Worm (Caenorhabditis elegans) whole organism, early embryonic: ENCODE data around the gene F14F3.4.

Experiments
- B0310.2 ChIP-seq: sonication (generic microtip); optimal IDR thresholded peaks from 2 replicates; lab custom pipeline; 2016; ENCODE audit warnings: mild to moderate bottlenecking, missing genetic modification characterization, missing compliant biosample characterization
- F13C5.2 ChIP-seq: sonication (generic microtip); optimal IDR thresholded peaks from 2 replicates; lab custom pipeline; 2017; ENCODE audit warnings: mild to moderate bottlenecking, missing genetic modification characterization, inconsistent platforms, missing compliant biosample characterization
- aly-1 ChIP-seq: sonication (generic microtip); optimal IDR thresholded peaks from 2 replicates; lab custom pipeline; 2016; ENCODE audit warnings: missing genetic modification characterization, missing compliant biosample characterization
- ama-1 ChIP-seq: fragments of 150-350 bp; optimal IDR thresholded peaks from 2 replicates; lab custom pipeline; 2014
- ceh-13 ChIP-seq: fragments of 200-800 bp; sonication (Bioruptor generic); optimal IDR thresholded peaks from 2 replicates; lab custom pipeline; 2018; ENCODE audit warnings: mild to moderate bottlenecking, missing genetic modification characterization, missing compliant biosample characterization
- ceh-36 ChIP-seq: sonication (generic microtip); optimal IDR thresholded peaks from 2 replicates; lab custom pipeline; 2016; ENCODE audit warnings: missing genetic modification characterization, inconsistent platforms, missing compliant biosample characterization
- ets-7 ChIP-seq: sonication (generic microtip); optimal IDR thresholded peaks from 2 replicates; lab custom pipeline; 2016; ENCODE audit warnings: missing genotype, missing genetic modification characterization, missing compliant biosample characterization
- flt-1 ChIP-seq: fragments of 200-800 bp; sonication (Bioruptor generic); IDR thresholded peaks from 2 replicates; pipeline ENCODE4 v1.3.6; 2022; ENCODE audit warnings: missing genetic modification characterization, missing compliant biosample characterization
- hmbx-1 ChIP-seq: sonication (generic microtip); optimal IDR thresholded peaks from 2 replicates; lab custom pipeline; 2016; ENCODE audit warnings: mild to moderate bottlenecking, missing genetic modification characterization, missing compliant biosample characterization
- hmg-4 ChIP-seq: fragments of 200-800 bp; sonication (Bioruptor generic); optimal IDR thresholded peaks from 2 replicates; lab custom pipeline; 2018; ENCODE audit warnings: mild to moderate bottlenecking, missing genetic modification characterization, missing compliant biosample characterization
- hnd-1 ChIP-seq: sonication (generic microtip); optimal IDR thresholded peaks from 2 replicates; lab custom pipeline; 2016; ENCODE audit warnings: missing genetic modification characterization, missing compliant biosample characterization
- pes-1 ChIP-seq: fragments of 200-800 bp; sonication (Bioruptor generic); IDR thresholded peaks from 2 replicates; pipeline ENCODE4 v1.3.6; 2022; ENCODE audit warnings: missing genetic modification reagents, missing genetic modification characterization, missing compliant biosample characterization
- scrt-1 ChIP-seq: fragments of 200-800 bp; sonication (Bioruptor generic); IDR thresholded peaks from 2 replicates; pipeline ENCODE4 v1.3.6; 2022; ENCODE audit warnings: missing genetic modification characterization, missing compliant biosample characterization
- sea-1 ChIP-seq: fragments of 200-800 bp; sonication (Bioruptor generic); conservative IDR thresholded peaks from 2 replicates; pipeline ENCODE4 v1.3.6; 2022; ENCODE audit warnings: missing genetic modification characterization, missing compliant biosample characterization
- tbx-11 ChIP-seq: fragments of 200-800 bp; sonication (Bioruptor generic); IDR thresholded peaks from 2 replicates; pipeline ENCODE4 v1.3.6; 2022; ENCODE audit warnings: missing genetic modification characterization, missing compliant biosample characterization
- tbx-37 ChIP-seq: fragments of 200-800 bp; sonication (Bioruptor generic); conservative IDR thresholded peaks from 2 replicates; pipeline ENCODE4 v1.3.6; 2022; ENCODE audit warnings: missing genetic modification reagents, missing genetic modification characterization, missing compliant biosample characterization
- tra-4 ChIP-seq: sonication (generic microtip); optimal IDR thresholded peaks from 2 replicates; lab custom pipeline; 2017; ENCODE audit warnings: missing genetic modification characterization, missing compliant biosample characterization

Gene F14F3.4

ce11 chrX:10516549-10516948, 4.7 kb downstream of the F14F3.4 start:
- TF ChIP-seq pes-1 (GFP tag; lab: Robert Waterston, UW) (no peak), tra-4 (tag; lab: Kevin White, UChicago) (no peak), B0310.2 (tag; lab: Kevin White, UChicago) (no peak), hmbx-1 (tag; lab: Kevin White, UChicago) (no peak), ets-7 (tag; lab: Kevin White, UChicago) (no peak), ceh-36 (tag; lab: Kevin White, UChicago) (no peak), aly-1 (tag; lab: Kevin White, UChicago) (no peak), tbx-11 (no peak), scrt-1 (GFP tag; lab: Robert Waterston, UW) (no peak), tbx-37 (GFP tag; lab: Robert Waterston, UW) (no peak), flt-1 (GFP tag; lab: Robert Waterston, UW) (no peak), hnd-1 (tag; lab: Kevin White, UChicago) (no peak), hmg-4 (GFP tag; lab: Kevin White, UChicago) (no peak), sea-1 (no peak)

ce11 chrX:10514834-10515233, 6.4 kb downstream of the F14F3.4 start:
- TF ChIP-seq flt-1 (GFP tag; lab: Robert Waterston, UW) = no peak
- no peak for TF ChIP-seq hmg-4 (GFP tag; lab: Kevin White, UChicago)

ce11 chrX:10514056-10514455, 7.2 kb downstream of the F14F3.4 start:
- TF ChIP-seq aly-1 (tag; lab: Kevin White, UChicago) (no peak), hmbx-1 (tag; lab: Kevin White, UChicago) (no peak), flt-1 (GFP tag; lab: Robert Waterston, UW) (no peak), scrt-1 (GFP tag; lab: Robert Waterston, UW) (no peak), ceh-36 (tag; lab: Kevin White, UChicago) (no peak), ets-7 (tag; lab: Kevin White, UChicago) (no peak)

- TF ChIP-seq ceh-36 (tag; lab: Kevin White, UChicago) (peak; percentile 31), F13C5.2 (tag; lab: Kevin White, UChicago) (no peak), hnd-1 (tag; lab: Kevin White, UChicago) (no peak), aly-1 (tag; lab: Kevin White, UChicago) (no peak)
Measured at ce11 chrX:10507971-10508370, 13.2 kb downstream of the F14F3.4 start.

- TF ChIP-seq sea-1 = no peak
- no peak for TF ChIP-seq aly-1 (tag; lab: Kevin White, UChicago)
- TF ChIP-seq ets-7 (tag; lab: Kevin White, UChicago) = no peak
- TF ChIP-seq F13C5.2 (tag; lab: Kevin White, UChicago) = no peak
- no peak for TF ChIP-seq ceh-13 (GFP tag; lab: Kevin White, UChicago)
- TF ChIP-seq flt-1 (GFP tag; lab: Robert Waterston, UW) = no peak
Measured at ce11 chrX:10505193-10505592, 16.0 kb downstream of the F14F3.4 start.

- TF ChIP-seq tbx-11 = no peak
- no peak for TF ChIP-seq F13C5.2 (tag; lab: Kevin White, UChicago)
- TF ChIP-seq tra-4 (tag; lab: Kevin White, UChicago) = no peak
- TF ChIP-seq ama-1 = no peak
- no peak for TF ChIP-seq B0310.2 (tag; lab: Kevin White, UChicago)
- no peak for TF ChIP-seq scrt-1 (GFP tag; lab: Robert Waterston, UW)
- no peak for TF ChIP-seq ets-7 (tag; lab: Kevin White, UChicago)
- TF ChIP-seq pes-1 (GFP tag; lab: Robert Waterston, UW) = no peak
- no peak for TF ChIP-seq hmg-4 (GFP tag; lab: Kevin White, UChicago)
- no peak for TF ChIP-seq flt-1 (GFP tag; lab: Robert Waterston, UW)
- no peak for TF ChIP-seq sea-1
- no peak for TF ChIP-seq aly-1 (tag; lab: Kevin White, UChicago)
- no peak for TF ChIP-seq ceh-13 (GFP tag; lab: Kevin White, UChicago)
- no peak for TF ChIP-seq hnd-1 (tag; lab: Kevin White, UChicago)
- TF ChIP-seq hmbx-1 (tag; lab: Kevin White, UChicago) = no peak
- no peak for TF ChIP-seq ceh-36 (tag; lab: Kevin White, UChicago)
- TF ChIP-seq tbx-37 (GFP tag; lab: Robert Waterston, UW) = no peak
Measured at ce11 chrX:10503393-10503792, 17.8 kb downstream of the F14F3.4 start.

ce11 chrX:10499590-10499989, 21.6 kb downstream of the F14F3.4 start, which contains the start of gene vab-3:
Gene vab-3, plus strand, starts transcription at chrX:10499890.
- TF ChIP-seq tbx-11 (no peak), hmbx-1 (tag; lab: Kevin White, UChicago) (no peak), tra-4 (tag; lab: Kevin White, UChicago) (no peak), sea-1 (no peak), B0310.2 (tag; lab: Kevin White, UChicago) (no peak), hnd-1 (tag; lab: Kevin White, UChicago) (no peak), ama-1 (no peak)

ce11 chrX:10491875-10492523, 29.2 kb downstream of the F14F3.4 start:
- no peak for TF ChIP-seq flt-1 (GFP tag; lab: Robert Waterston, UW)
- TF ChIP-seq ceh-36 (tag; lab: Kevin White, UChicago) = no peak
- no peak for TF ChIP-seq B0310.2 (tag; lab: Kevin White, UChicago)
- no peak for TF ChIP-seq F13C5.2 (tag; lab: Kevin White, UChicago)
- no peak for TF ChIP-seq tbx-37 (GFP tag; lab: Robert Waterston, UW)
